Fruit fly (Drosophila melanogaster) whole organism, prepupa: ENCODE results near the gene Tsp97E.

Experiments used
- Blimp-1 ChIP-seq: fragments of 200-800 bp; sonication (Bioruptor generic); optimal IDR thresholded peaks from 3 replicates; lab custom pipeline; 2017; ENCODE audit warnings: missing biosample characterization, missing genetic modification characterization, mild to moderate bottlenecking, moderate library complexity, missing genetic modification reagents
- CG11294 ChIP-seq: fragments of 200-800 bp; sonication (Bioruptor generic); IDR thresholded peaks from 2 replicates; pipeline ENCODE4 v1.3.6; 2022; ENCODE audit warnings: missing biosample characterization, missing genetic modification characterization
- CG11762 ChIP-seq: fragments of 200-800 bp; sonication (Bioruptor generic); optimal IDR thresholded peaks from 3 replicates; lab custom pipeline; 2016; ENCODE audit warnings: missing biosample characterization, missing genetic modification characterization; ENCODE audit not compliant: insufficient read depth
- CG11902 ChIP-seq: fragments of 200-800 bp; sonication (Bioruptor generic); optimal IDR thresholded peaks from 3 replicates; lab custom pipeline; 2016; ENCODE audit warnings: missing biosample characterization, missing genetic modification characterization
- CG15336 ChIP-seq: fragments of 200-800 bp; sonication (Bioruptor generic); IDR thresholded peaks from 2 replicates; pipeline ENCODE4 v1.3.6; 2022; ENCODE audit warnings: missing biosample characterization, missing genetic modification characterization
- CG1621 ChIP-seq: fragments of 200-800 bp; sonication (Bioruptor generic); optimal IDR thresholded peaks from 3 replicates; lab custom pipeline; 2018; ENCODE audit warnings: missing biosample characterization, mild to moderate bottlenecking, missing genetic modification characterization
- CG16779 ChIP-seq: fragments of 200-800 bp; sonication (Bioruptor generic); optimal IDR thresholded peaks from 3 replicates; lab custom pipeline; 2017; ENCODE audit warnings: missing biosample characterization, mild to moderate bottlenecking, missing genetic modification characterization
- CG3032 ChIP-seq: fragments of 200-800 bp; optimal IDR thresholded peaks from 2 replicates; lab custom pipeline; 2019; ENCODE audit warnings: missing biosample characterization, mild to moderate bottlenecking, missing genetic modification characterization, moderate library complexity
- CG32006 ChIP-seq: fragments of 200-800 bp; sonication (Bioruptor generic); optimal IDR thresholded peaks from 3 replicates; lab custom pipeline; 2017; ENCODE audit warnings: missing biosample characterization, mild to moderate bottlenecking, missing genetic modification characterization
- CG34406 ChIP-seq: fragments of 200-800 bp; sonication (Bioruptor generic); optimal IDR thresholded peaks from 3 replicates; lab custom pipeline; 2016; ENCODE audit warnings: missing biosample characterization, missing genetic modification characterization
- CG4318 ChIP-seq: fragments of 200-800 bp; sonication (Bioruptor generic); optimal IDR thresholded peaks from 3 replicates; lab custom pipeline; 2017; ENCODE audit warnings: missing biosample characterization, mild to moderate bottlenecking, missing genetic modification characterization
- CG6163 ChIP-seq: fragments of 200-800 bp; sonication (Bioruptor generic); IDR thresholded peaks from 3 replicates; pipeline ENCODE4 v1.3.6; 2022; ENCODE audit warnings: missing biosample characterization, missing genetic modification characterization
- CG6276 ChIP-seq: fragments of 200-800 bp; sonication (Bioruptor generic); optimal IDR thresholded peaks from 2 replicates; lab custom pipeline; 2017; ENCODE audit warnings: missing biosample characterization, mild to moderate bottlenecking, missing genetic modification characterization
- CG6792 ChIP-seq: fragments of 200-800 bp; sonication (Bioruptor generic); optimal IDR thresholded peaks from 3 replicates; lab custom pipeline; 2016; ENCODE audit warnings: missing biosample characterization, missing genetic modification characterization
- CG8119 ChIP-seq: fragments of 200-800 bp; sonication (Bioruptor generic); IDR thresholded peaks from 3 replicates; pipeline ENCODE4 v1.3.6; 2022; ENCODE audit warnings: missing biosample characterization, missing genetic modification characterization
- CG8319 ChIP-seq: fragments of 200-800 bp; sonication (Bioruptor generic); optimal IDR thresholded peaks from 3 replicates; lab custom pipeline; 2016; ENCODE audit warnings: missing biosample characterization, missing genetic modification characterization
- CG8632 ChIP-seq: fragments of 200-800 bp; sonication (Bioruptor generic); optimal IDR thresholded peaks from 3 replicates; lab custom pipeline; 2016; ENCODE audit warnings: missing biosample characterization, missing genetic modification characterization
- CG9139 ChIP-seq: fragments of 200-800 bp; sonication (Bioruptor generic); optimal IDR thresholded peaks from 3 replicates; lab custom pipeline; 2017; ENCODE audit warnings: missing biosample characterization, mild to moderate bottlenecking, missing genetic modification characterization
- Eip75B ChIP-seq: fragments of 200-800 bp; sonication (Bioruptor generic); optimal IDR thresholded peaks from 3 replicates; lab custom pipeline; 2016; ENCODE audit warnings: missing biosample characterization, missing genetic modification characterization
- Eip78C ChIP-seq: fragments of 200-800 bp; sonication (Bioruptor generic); peaks from one replicate; lab custom pipeline; 2016; ENCODE audit warnings: missing biosample characterization, missing genetic modification characterization
- Gug ChIP-seq: fragments of 200-800 bp; sonication (Bioruptor generic); IDR thresholded peaks from 2 replicates; pipeline ENCODE4 v1.3.6; 2022; ENCODE audit warnings: missing biosample characterization, missing genetic modification characterization
- Hr38 ChIP-seq: sonication (Bioruptor generic); optimal IDR thresholded peaks from 2 replicates; lab custom pipeline; 2016; ENCODE audit warnings: missing biosample characterization, missing genetic modification characterization
- Hr39 ChIP-seq: fragments of 200-800 bp; sonication (Bioruptor generic); optimal IDR thresholded peaks from 2 replicates; lab custom pipeline; 2016; ENCODE audit warnings: missing biosample characterization, missing genetic modification characterization
- Hr4 ChIP-seq: fragments of 200-800 bp; sonication (Bioruptor generic); optimal IDR thresholded peaks from 3 replicates; lab custom pipeline; 2016; ENCODE audit warnings: missing biosample characterization, missing genetic modification characterization
- Lpt ChIP-seq: fragments of 200-800 bp; sonication (Bioruptor generic); optimal IDR thresholded peaks from 3 replicates; lab custom pipeline; 2016; ENCODE audit warnings: missing biosample characterization, missing genetic modification characterization
- Met ChIP-seq: fragments of 200-800 bp; sonication (Bioruptor generic); optimal IDR thresholded peaks from 3 replicates; lab custom pipeline; 2016; ENCODE audit warnings: missing biosample characterization, missing genetic modification characterization
- OdsH ChIP-seq: fragments of 200-800 bp; sonication (Bioruptor generic); optimal IDR thresholded peaks from 3 replicates; lab custom pipeline; 2016; ENCODE audit warnings: missing biosample characterization, missing genetic modification characterization
- Smox ChIP-seq: fragments of 200-800 bp; sonication (Bioruptor generic); optimal IDR thresholded peaks from 3 replicates; lab custom pipeline; 2016; ENCODE audit warnings: missing biosample characterization, missing genetic modification characterization
- Sox14 ChIP-seq: fragments of 200-800 bp; sonication (Bioruptor generic); optimal IDR thresholded peaks from 3 replicates; lab custom pipeline; 2016; ENCODE audit warnings: missing biosample characterization, missing genetic modification characterization
- Sox15 ChIP-seq: fragments of 200-800 bp; sonication (Bioruptor generic); optimal IDR thresholded peaks from 3 replicates; lab custom pipeline; 2016; ENCODE audit warnings: missing biosample characterization, missing genetic modification characterization
- achi ChIP-seq: fragments of 200-800 bp; sonication (Bioruptor generic); optimal IDR thresholded peaks from 3 replicates; lab custom pipeline; 2016; ENCODE audit warnings: missing biosample characterization, missing genetic modification characterization
- acj6 ChIP-seq: fragments of 200-800 bp; sonication (Bioruptor generic); optimal IDR thresholded peaks from 3 replicates; lab custom pipeline; 2016; ENCODE audit warnings: missing biosample characterization, missing genetic modification characterization
- cyc ChIP-seq: fragments of 200-800 bp; sonication (Bioruptor generic); optimal IDR thresholded peaks from 3 replicates; lab custom pipeline; 2016; ENCODE audit warnings: missing biosample characterization, missing genetic modification characterization
- dac ChIP-seq: fragments of 200-800 bp; sonication (Bioruptor generic); optimal IDR thresholded peaks from 2 replicates; lab custom pipeline; 2017; ENCODE audit warnings: missing biosample characterization, mild to moderate bottlenecking, missing genetic modification characterization
- dsx ChIP-seq: fragments of 200-800 bp; optimal IDR thresholded peaks from 3 replicates; lab custom pipeline; 2019; ENCODE audit warnings: missing biosample characterization, mild to moderate bottlenecking, missing genetic modification characterization, moderate library complexity; ENCODE audit not compliant: poor library complexity, severe bottlenecking
- eg ChIP-seq: fragments of 200-800 bp; sonication (Bioruptor generic); IDR thresholded peaks from 3 replicates; pipeline ENCODE4 v1.3.6; 2022; ENCODE audit warnings: missing biosample characterization, missing genetic modification characterization
- esn ChIP-seq: fragments of 200-800 bp; sonication (Bioruptor generic); optimal IDR thresholded peaks from 2 replicates; lab custom pipeline; 2016; ENCODE audit warnings: missing biosample characterization, mild to moderate bottlenecking, missing genetic modification characterization, moderate library complexity
- fd59A ChIP-seq: fragments of 200-800 bp; sonication (Bioruptor generic); optimal IDR thresholded peaks from 2 replicates; lab custom pipeline; 2017; ENCODE audit warnings: missing biosample characterization, mild to moderate bottlenecking, missing genetic modification characterization, missing genetic modification reagents
- fd85E ChIP-seq: fragments of 200-800 bp; sonication (Bioruptor generic); optimal IDR thresholded peaks from 3 replicates; lab custom pipeline; 2016; ENCODE audit warnings: missing biosample characterization, missing genetic modification characterization
- fkh ChIP-seq: fragments of 200-800 bp; sonication (Bioruptor generic); optimal IDR thresholded peaks from 3 replicates; lab custom pipeline; 2017; ENCODE audit warnings: missing biosample characterization, mild to moderate bottlenecking, missing genetic modification characterization, moderate library complexity
- lz ChIP-seq: fragments of 200-800 bp; sonication (Bioruptor generic); optimal IDR thresholded peaks from 3 replicates; lab custom pipeline; 2016; ENCODE audit warnings: missing biosample characterization, missing genetic modification characterization
- net ChIP-seq: fragments of 200-800 bp; sonication (Bioruptor generic); optimal IDR thresholded peaks from 3 replicates; lab custom pipeline; 2016; ENCODE audit warnings: missing biosample characterization, missing genetic modification characterization
- svp ChIP-seq: fragments of 200-800 bp; sonication (Bioruptor generic); peaks from one replicate; lab custom pipeline; 2016; ENCODE audit warnings: missing biosample characterization, missing genetic modification characterization
- topi ChIP-seq: fragments of 200-800 bp; sonication (Bioruptor generic); optimal IDR thresholded peaks from 3 replicates; lab custom pipeline; 2016; ENCODE audit warnings: missing biosample characterization, missing genetic modification characterization
- vri ChIP-seq: fragments of 200-800 bp; sonication (Bioruptor generic); optimal IDR thresholded peaks from 3 replicates; lab custom pipeline; 2016; ENCODE audit warnings: missing biosample characterization, mild to moderate bottlenecking, missing genetic modification characterization

Gene Tsp97E

dm6 chr3R:26947296-26947880 lies 17.2 kb downstream of the Tsp97E start, which contains the start of gene Spag1 (continued):
- TF ChIP-seq CG6792 (GFP tag; lab: Kevin White, UChicago) (no peak), Eip78C (GFP tag; lab: Kevin White, UChicago) (peak; percentile 86), CG4318 (GFP tag; lab: Kevin White, UChicago) (no peak), Sox14 (GFP tag; lab: Kevin White, UChicago) (peak; percentile 2), Lpt (GFP tag; lab: Kevin White, UChicago) (no peak), Blimp-1 (GFP tag; lab: Kevin White, UChicago) (no peak), Smox (GFP tag; lab: Kevin White, UChicago) (no peak), fd85E (GFP tag; lab: Kevin White, UChicago) (no peak), vri (no peak), CG11762 (GFP tag; lab: Kevin White, UChicago) (no peak), dac (GFP tag; lab: Kevin White, UChicago) (no peak), CG11294 (GFP tag; lab: Robert Waterston, UW) (no peak), Met (no peak), dsx (GFP tag; lab: Kevin White, UChicago) (no peak), CG8319 (GFP tag; lab: Kevin White, UChicago) (no peak), CG3032 (tag; lab: Kevin White, UChicago) (no peak), CG15336 (peak; percentile 52; the same call in 1 of the 2 replicates)

dm6 chr3R:26945233-26945632 lies 19.4 kb downstream of the Tsp97E start, which contains the start of gene CG14252:
TSS of gene CG14252 (plus strand) at chr3R:26945534.
- peak; percentile 3 for TF ChIP-seq esn (GFP tag; lab: Kevin White, UChicago)
- TF ChIP-seq Sox14 (GFP tag; lab: Kevin White, UChicago) = peak; percentile 3
- TF ChIP-seq acj6 (GFP tag; lab: Kevin White, UChicago) = no peak
- peak; percentile 70 for TF ChIP-seq Eip78C (GFP tag; lab: Kevin White, UChicago)
- TF ChIP-seq Blimp-1 (GFP tag; lab: Kevin White, UChicago) = no peak
- TF ChIP-seq OdsH (GFP tag; lab: Kevin White, UChicago) = no peak
- TF ChIP-seq Hr4 (GFP tag; lab: Kevin White, UChicago) = no peak
- TF ChIP-seq CG34406 (GFP tag; lab: Kevin White, UChicago) = no peak
- TF ChIP-seq topi = peak; percentile 4
- no peak for TF ChIP-seq CG6163 (GFP tag; lab: Robert Waterston, UW)
- TF ChIP-seq CG6276 = no peak
- no peak for TF ChIP-seq CG8632 (GFP tag; lab: Kevin White, UChicago)
- TF ChIP-seq fkh (GFP tag; lab: Kevin White, UChicago) = peak; percentile 96
- no peak for TF ChIP-seq CG32006 (GFP tag; lab: Kevin White, UChicago)

- no peak for TF ChIP-seq CG11762 (GFP tag; lab: Kevin White, UChicago)
- TF ChIP-seq CG16779 (tag; lab: Kevin White, UChicago) = no peak
- TF ChIP-seq fd85E (GFP tag; lab: Kevin White, UChicago) = no peak
- TF ChIP-seq achi = peak; percentile 46
- TF ChIP-seq Met = no peak
- TF ChIP-seq fd59A (GFP tag; lab: Kevin White, UChicago) = no peak
- TF ChIP-seq CG8119 (GFP tag; lab: Robert Waterston, UW) = peak; percentile 51; the same call in 1 of the 3 replicates
- peak; percentile 17 for TF ChIP-seq Lpt (GFP tag; lab: Kevin White, UChicago)
- peak; percentile 20 for TF ChIP-seq CG3032 (tag; lab: Kevin White, UChicago)
- TF ChIP-seq vri = no peak
- no peak for TF ChIP-seq CG9139 (GFP tag; lab: Kevin White, UChicago)
- TF ChIP-seq Gug (GFP tag; lab: Robert Waterston, UW) = no peak
- TF ChIP-seq svp = no peak
- TF ChIP-seq cyc = peak; percentile 36
- no peak for TF ChIP-seq Smox (GFP tag; lab: Kevin White, UChicago)
- no peak for TF ChIP-seq fkh (GFP tag; lab: Kevin White, UChicago)
- TF ChIP-seq CG6163 (GFP tag; lab: Robert Waterston, UW) = no peak
- peak; percentile 84 for TF ChIP-seq Eip78C (GFP tag; lab: Kevin White, UChicago)
- TF ChIP-seq CG1621 (tag; lab: Kevin White, UChicago) = no peak
- no peak for TF ChIP-seq topi
- no peak for TF ChIP-seq CG8632 (GFP tag; lab: Kevin White, UChicago)
- TF ChIP-seq Sox15 (GFP tag; lab: Kevin White, UChicago) = peak; percentile 24
- TF ChIP-seq Hr39 (GFP tag; lab: Kevin White, UChicago) = peak; percentile 62
- TF ChIP-seq Eip75B (GFP tag; lab: Kevin White, UChicago) = peak; percentile 24
- peak; percentile 28 for TF ChIP-seq CG11902 (GFP tag; lab: Kevin White, UChicago)
- TF ChIP-seq esn (GFP tag; lab: Kevin White, UChicago) = peak; percentile 40
- 0 out of 3 replicates have a peak, but pooled peaks have one; percentile 30 for TF ChIP-seq eg (GFP tag; lab: Robert Waterston, UW)
- TF ChIP-seq dac (GFP tag; lab: Kevin White, UChicago) = peak; percentile 5
- TF ChIP-seq net (GFP tag; lab: Kevin White, UChicago) = peak; percentile 45
- no peak for TF ChIP-seq Hr38
- TF ChIP-seq lz = peak; percentile 26
- peak; percentile 17 for TF ChIP-seq CG8319 (GFP tag; lab: Kevin White, UChicago)
These were observed 27.2 kb downstream of the Tsp97E start for dm6 chr3R:26937423-26937822.
